Fruit fly (Drosophila melanogaster) whole organism, embryonic: Measurements from ENCODE around the gene Miga.

Experiments used
- Atf3 ChIP-seq: fragments of 200-800 bp; sonication (Bioruptor generic); optimal IDR thresholded peaks from 3 replicates; lab custom pipeline; 2016; ENCODE audit warnings: missing biosample characterization, missing genetic modification characterization
- CG10209 ChIP-seq: fragments of 200-800 bp; sonication (Bioruptor generic); optimal IDR thresholded peaks from 3 replicates; lab custom pipeline; 2017; ENCODE audit warnings: missing biosample characterization, mild to moderate bottlenecking, missing genetic modification characterization, missing genetic modification reagents
- CG11093 ChIP-seq: fragments of 200-800 bp; sonication (Bioruptor generic); IDR thresholded peaks from 3 replicates; pipeline ENCODE4 v1.3.6; 2022; ENCODE audit warnings: missing biosample characterization, missing genetic modification characterization
- CG11696 ChIP-seq: fragments of 200-800 bp; sonication (Bioruptor generic); IDR thresholded peaks from 2 replicates; pipeline ENCODE4 v1.3.6; 2022; ENCODE audit warnings: missing biosample characterization, missing genetic modification characterization
- CG12104 ChIP-seq: fragments of 200-800 bp; sonication (Bioruptor generic); optimal IDR thresholded peaks from 3 replicates; lab custom pipeline; 2016; ENCODE audit warnings: missing biosample characterization, missing genetic modification characterization
- CG13424 ChIP-seq: fragments of 200-800 bp; sonication (Bioruptor generic); optimal IDR thresholded peaks from 2 replicates; lab custom pipeline; 2019; ENCODE audit warnings: missing biosample characterization, mild to moderate bottlenecking, missing genetic modification characterization, moderate library complexity
- CG14050 ChIP-seq: fragments of 200-800 bp; sonication (Bioruptor generic); IDR thresholded peaks from 3 replicates; pipeline ENCODE4 v1.3.6; 2022; ENCODE audit warnings: missing biosample characterization, missing genetic modification characterization
- CG14441 ChIP-seq: fragments of 200-800 bp; sonication (Bioruptor generic); IDR thresholded peaks from 2 replicates; pipeline ENCODE4 v1.3.6; 2022; ENCODE audit warnings: missing biosample characterization, missing genetic modification characterization
- CG15073 ChIP-seq: fragments of 200-800 bp; sonication (Bioruptor generic); optimal IDR thresholded peaks from 2 replicates; lab custom pipeline; 2016; ENCODE audit warnings: missing biosample characterization, missing genetic modification characterization
- CG15269 ChIP-seq: fragments of 200-800 bp; sonication (Bioruptor generic); optimal IDR thresholded peaks from 2 replicates; lab custom pipeline; 2018; ENCODE audit warnings: missing biosample characterization, mild to moderate bottlenecking, missing genetic modification characterization, moderate library complexity
- CG1602 ChIP-seq: fragments of 200-800 bp; sonication (Bioruptor generic); optimal IDR thresholded peaks from 3 replicates; lab custom pipeline; 2016; ENCODE audit warnings: missing biosample characterization, missing genetic modification characterization
- CG17328 ChIP-seq: fragments of 200-800 bp; sonication (Bioruptor generic); IDR thresholded peaks from 2 replicates; pipeline ENCODE4 v1.3.6; 2022; ENCODE audit warnings: missing biosample characterization, missing genetic modification characterization
- CG17385 ChIP-seq: fragments of 200-800 bp; sonication (Bioruptor generic); optimal IDR thresholded peaks from 3 replicates; lab custom pipeline; 2018; ENCODE audit warnings: missing biosample characterization, mild to moderate bottlenecking, missing genetic modification characterization
- CG18011 ChIP-seq: fragments of 200-800 bp; sonication (Bioruptor generic); optimal IDR thresholded peaks from 2 replicates; lab custom pipeline; 2017; ENCODE audit warnings: missing biosample characterization, missing genetic modification characterization, mild to moderate bottlenecking, moderate library complexity, missing genotype
- CG30020 ChIP-seq: fragments of 200-800 bp; optimal IDR thresholded peaks from 2 replicates; lab custom pipeline; 2019; ENCODE audit warnings: missing biosample characterization, mild to moderate bottlenecking, missing genetic modification characterization, moderate library complexity
- CG31388 ChIP-seq: fragments of 200-800 bp; sonication (Bioruptor generic); optimal IDR thresholded peaks from 2 replicates; lab custom pipeline; 2016; ENCODE audit warnings: missing biosample characterization, missing genetic modification characterization
- CG32767 ChIP-seq: fragments of 200-800 bp; sonication (Bioruptor generic); IDR thresholded peaks from 2 replicates; pipeline ENCODE4 v1.3.6; 2022; ENCODE audit warnings: missing biosample characterization, missing genetic modification characterization
- CG3847 ChIP-seq: fragments of 200-800 bp; sonication (Bioruptor generic); IDR thresholded peaks from 2 replicates; pipeline ENCODE4 v1.3.6; 2022; ENCODE audit warnings: missing biosample characterization, missing genetic modification characterization
- CG42726 ChIP-seq: fragments of 200-800 bp; sonication (Bioruptor generic); IDR thresholded peaks from 2 replicates; pipeline ENCODE4 v1.3.6; 2022; ENCODE audit warnings: missing biosample characterization, missing genetic modification characterization; ENCODE audit not compliant: partially characterized antibody
- CG4328 ChIP-seq: fragments of 200-800 bp; sonication (Bioruptor generic); optimal IDR thresholded peaks from 3 replicates; lab custom pipeline; 2017; ENCODE audit warnings: missing biosample characterization, missing genetic modification reagents, missing genetic modification characterization
- CG4617 ChIP-seq: fragments of 200-800 bp; sonication (Bioruptor generic); optimal IDR thresholded peaks from 3 replicates; lab custom pipeline; 2016; ENCODE audit warnings: missing biosample characterization, missing genetic modification characterization, borderline replicate concordance
- CG6654 ChIP-seq: fragments of 200-800 bp; sonication (Bioruptor generic); optimal IDR thresholded peaks from 2 replicates; lab custom pipeline; 2017; ENCODE audit warnings: missing biosample characterization, mild to moderate bottlenecking, missing genetic modification characterization
- CG6689 ChIP-seq: fragments of 200-800 bp; sonication (Bioruptor generic); IDR thresholded peaks from 2 replicates; pipeline ENCODE4 v1.3.6; 2022; ENCODE audit warnings: missing biosample characterization, missing genetic modification characterization
- CG6813 ChIP-seq: fragments of 200-800 bp; sonication (Bioruptor generic); optimal IDR thresholded peaks from 2 replicates; lab custom pipeline; 2017; ENCODE audit warnings: missing biosample characterization, missing genetic modification characterization, mild to moderate bottlenecking, moderate library complexity, missing genetic modification reagents
- CG9876 ChIP-seq: fragments of 200-800 bp; sonication (Bioruptor generic); optimal IDR thresholded peaks from 2 replicates; lab custom pipeline; 2016; ENCODE audit warnings: missing biosample characterization, missing genetic modification characterization
- CG9932 ChIP-seq: fragments of 200-800 bp; sonication (Bioruptor generic); IDR thresholded peaks from 2 replicates; pipeline ENCODE4 v1.3.6; 2022; ENCODE audit warnings: missing biosample characterization, missing genetic modification characterization
- CTCF ChIP-seq: fragments of 200-800 bp; sonication (Bioruptor generic); optimal IDR thresholded peaks from 2 replicates; lab custom pipeline; 2017; ENCODE audit warnings: missing biosample characterization, mild to moderate bottlenecking, missing genetic modification characterization, moderate library complexity
- Dad ChIP-seq: fragments of 200-800 bp; sonication (Bioruptor generic); optimal IDR thresholded peaks from 3 replicates; lab custom pipeline; 2016; ENCODE audit warnings: missing biosample characterization, missing genetic modification characterization
- Doc2 ChIP-seq: fragments of 200-800 bp; sonication (Bioruptor generic); IDR thresholded peaks from 2 replicates; pipeline ENCODE4 v1.3.6; 2022; ENCODE audit warnings: missing biosample characterization, missing genetic modification characterization
- Eip74EF ChIP-seq, 2 experiments: fragments of 200-800 bp in 1 of 2; fragments of >200 bp in 1 of 2; sonication (Bioruptor generic) in 1 of 2; optimal IDR thresholded peaks; 2 replicates each; lab custom pipeline; 2017 to 2019; ENCODE audit warnings: missing biosample characterization in 2 of 2, missing genetic modification characterization in 2 of 2, mild to moderate bottlenecking in 1 of 2, moderate library complexity in 1 of 2
- Pdp1 ChIP-seq, 2 experiments: fragments of 200-800 bp; sonication (Bioruptor generic); optimal IDR thresholded peaks; 3 replicates each; lab custom pipeline; 2016; ENCODE audit warnings: missing biosample characterization in 2 of 2, missing genetic modification characterization in 2 of 2, mild to moderate bottlenecking in 1 of 2, moderate library complexity in 1 of 2
- Sry-β ChIP-seq: fragments of 200-800 bp; sonication (Bioruptor generic); optimal IDR thresholded peaks from 2 replicates; lab custom pipeline; 2018; ENCODE audit warnings: missing biosample characterization, mild to moderate bottlenecking, missing genetic modification characterization, moderate library complexity
- cwo ChIP-seq: fragments of 200-800 bp; sonication (Bioruptor generic); optimal IDR thresholded peaks from 3 replicates; lab custom pipeline; 2017; ENCODE audit warnings: missing biosample characterization, missing genetic modification characterization, mild to moderate bottlenecking, moderate library complexity, missing genetic modification reagents
- danr ChIP-seq: fragments of 200-800 bp; sonication (Bioruptor generic); IDR thresholded peaks from 2 replicates; pipeline ENCODE4 v1.3.6; 2022; ENCODE audit warnings: missing biosample characterization, missing genetic modification characterization
- dpn ChIP-seq, 2 experiments: fragments of 200-800 bp; sonication (Bioruptor generic); optimal IDR thresholded peaks; 3 replicates each; lab custom pipeline; 2016; ENCODE audit warnings: missing biosample characterization in 2 of 2, missing genetic modification characterization in 2 of 2
- fu2 ChIP-seq: fragments of 200-800 bp; sonication (Bioruptor generic); optimal IDR thresholded peaks from 2 replicates; lab custom pipeline; 2016; ENCODE audit warnings: missing biosample characterization, missing genetic modification characterization
- insv ChIP-seq, 2 experiments: fragments of 200-800 bp; sonication (Bioruptor generic); optimal IDR thresholded peaks; 3 replicates each; lab custom pipeline; 2016 to 2018; ENCODE audit warnings: missing biosample characterization in 2 of 2, missing genetic modification characterization in 2 of 2
- klu ChIP-seq: fragments of 200-800 bp; sonication (Bioruptor generic); IDR thresholded peaks from 2 replicates; pipeline ENCODE4 v1.3.6; 2022; ENCODE audit warnings: missing biosample characterization, missing genetic modification characterization
- org-1 ChIP-seq: fragments of 200-800 bp; sonication (Bioruptor generic); optimal IDR thresholded peaks from 2 replicates; lab custom pipeline; 2017; ENCODE audit warnings: missing biosample characterization, missing genetic modification characterization
- psq ChIP-seq: fragments of 200-800 bp; sonication (Bioruptor generic); optimal IDR thresholded peaks from 2 replicates; lab custom pipeline; 2017; ENCODE audit warnings: missing biosample characterization, missing genetic modification characterization
- row ChIP-seq: fragments of 200-800 bp; sonication (Bioruptor generic); IDR thresholded peaks from 3 replicates; pipeline ENCODE4 v1.3.6; 2022; ENCODE audit warnings: missing biosample characterization, missing genetic modification characterization
- sim ChIP-seq: fragments of 200-800 bp; sonication (Bioruptor generic); IDR thresholded peaks from 2 replicates; pipeline ENCODE4 v1.3.6; 2022; ENCODE audit warnings: missing biosample characterization, missing genetic modification characterization
- slou ChIP-seq: fragments of 200-800 bp; sonication (Bioruptor generic); optimal IDR thresholded peaks from 3 replicates; lab custom pipeline; 2016; ENCODE audit warnings: missing biosample characterization, missing genetic modification characterization
- sna ChIP-seq: fragments of 200-800 bp; sonication (Bioruptor generic); IDR thresholded peaks from 2 replicates; pipeline ENCODE4 v1.3.6; 2022; ENCODE audit warnings: missing biosample characterization, missing genetic modification characterization; ENCODE audit not compliant: partially characterized antibody
- stc ChIP-seq: fragments of 200-800 bp; sonication (Bioruptor generic); IDR thresholded peaks from 2 replicates; pipeline ENCODE4 v1.3.6; 2022; ENCODE audit warnings: missing biosample characterization, missing genetic modification characterization
- tin ChIP-seq: fragments of 200-800 bp; sonication (Bioruptor generic); optimal IDR thresholded peaks from 3 replicates; lab custom pipeline; 2016; ENCODE audit warnings: missing biosample characterization, missing genetic modification characterization
- trh ChIP-seq: fragments of 200-800 bp; sonication (Bioruptor generic); optimal IDR thresholded peaks from 2 replicates; lab custom pipeline; 2016; ENCODE audit warnings: missing biosample characterization, missing genetic modification characterization
- unpg ChIP-seq: fragments of 200-800 bp; sonication (Bioruptor generic); optimal IDR thresholded peaks from 3 replicates; lab custom pipeline; 2018; ENCODE audit warnings: missing biosample characterization, mild to moderate bottlenecking, missing genetic modification characterization, moderate library complexity
- wek ChIP-seq: fragments of 200-800 bp; sonication (Bioruptor generic); optimal IDR thresholded peaks from 3 replicates; lab custom pipeline; 2018; ENCODE audit warnings: missing biosample characterization, mild to moderate bottlenecking, missing genetic modification characterization, moderate library complexity
- z ChIP-seq: fragments of 200-800 bp; sonication (Bioruptor generic); IDR thresholded peaks from 3 replicates; pipeline ENCODE4 v1.3.6; 2022; ENCODE audit warnings: missing biosample characterization, missing genetic modification characterization

The Miga gene

dm6 chrX:8455019-8455555 is 17.5 kb upstream of the Miga start, which contains the start of gene org-1 (continued):
- TF ChIP-seq stc (GFP tag; lab: Robert Waterston, UW) (peak; percentile 96), CG30020 (tag; lab: Kevin White, UChicago) (peak; percentile 77), Atf3 (GFP tag; lab: Kevin White, UChicago) (peak; percentile 86), sna (GFP tag; lab: Robert Waterston, UW) (no peak), Dad (GFP tag; lab: Kevin White, UChicago) (peak; percentile 78), CG17385 (GFP tag; lab: Kevin White, UChicago) (peak; percentile 90), CG11696 (GFP tag; lab: Robert Waterston, UW) (peak; percentile 93), CG6654 (peak; percentile 85), CG14441 (peak; percentile 98), CG10209 (GFP tag; lab: Kevin White, UChicago) (peak; percentile 93), CG6689 (GFP tag; lab: Robert Waterston, UW) (peak; percentile 98), fu2 (GFP tag; lab: Kevin White, UChicago) (peak; percentile 44), tin (GFP tag; lab: Kevin White, UChicago) (peak; percentile 95), psq (GFP tag; lab: Kevin White, UChicago) (peak; percentile 72), unpg (peak; percentile 97), insv (GFP tag; optimal IDR thresholded peaks at IDR 0.05; lab: Kevin White, UChicago) (peak in 1 of 2 experiments; percentile 50), Eip74EF (GFP tag; optimal IDR thresholded peaks at IDR 0.05; lab: Kevin White, UChicago) (peak in 1 of 2 experiments; percentile 88), CG6813 (GFP tag; lab: Kevin White, UChicago) (peak; percentile 91), cwo (GFP tag; lab: Kevin White, UChicago) (peak; percentile 82), CG3847 (GFP tag; lab: Robert Waterston, UW) (peak; percentile 97), sim (GFP tag; lab: Robert Waterston, UW) (peak; percentile 97), CG12104 (GFP tag; lab: Kevin White, UChicago) (peak; percentile 82), slou (GFP tag; lab: Kevin White, UChicago) (peak; percentile 79), CG13424 (tag; lab: Kevin White, UChicago) (peak; percentile 97), CTCF (peak; percentile 58), CG9876 (GFP tag; lab: Kevin White, UChicago) (peak; percentile 20), z (GFP tag; lab: Robert Waterston, UW) (peak; percentile 82), CG17328 (GFP tag; lab: Robert Waterston, UW) (peak; percentile 98), CG32767 (GFP tag; lab: Robert Waterston, UW) (peak; percentile 96), CG9932 (GFP tag; lab: Robert Waterston, UW) (peak; percentile 95), Doc2 (peak; percentile 86), danr (GFP tag; lab: Robert Waterston, UW) (peak; percentile 95), org-1 (GFP tag; lab: Kevin White, UChicago) (peak; percentile 92), klu (GFP tag; lab: Robert Waterston, UW) (peak; percentile 94), CG18011 (GFP tag; lab: Kevin White, UChicago) (peak; percentile 66), CG14050 (GFP tag; lab: Robert Waterston, UW) (peak; percentile 95), CG1602 (GFP tag; lab: Kevin White, UChicago) (peak; percentile 96), CG15073 (peak; percentile 76), CG31388 (GFP tag; lab: Kevin White, UChicago) (peak; percentile 91), Pdp1 (GFP tag; optimal IDR thresholded peaks at IDR 0.05; lab: Kevin White, UChicago) (peak; percentile 87 to 93), dpn (GFP tag; optimal IDR thresholded peaks at IDR 0.05; lab: Kevin White, UChicago) (peak; percentile 89 to 95), CG11093 (GFP tag; lab: Robert Waterston, UW) (peak; percentile 98), CG4328 (GFP tag; lab: Kevin White, UChicago) (peak; percentile 88), wek (GFP tag; lab: Kevin White, UChicago) (peak; percentile 74), row (GFP tag; lab: Robert Waterston, UW) (peak; percentile 99), Sry-β (GFP tag; lab: Kevin White, UChicago) (peak; percentile 70), CG15269 (tag; lab: Kevin White, UChicago) (peak; percentile 95), CG42726 (0 out of 2 replicates have a peak, but pooled peaks have one; percentile 13), CG4617 (GFP tag; lab: Kevin White, UChicago) (peak; percentile 78), trh (peak; percentile 81)
